Worm (Caenorhabditis elegans) whole organism, late embryonic: ENCODE results near the gene ints-13.

Experiments
- F13H6.1 ChIP-seq: sonication (generic microtip); optimal IDR thresholded peaks from 2 replicates; lab custom pipeline; 2016; ENCODE audit warnings: missing genetic modification characterization, missing compliant biosample characterization
- K02D7.2 ChIP-seq: sonication (generic microtip); optimal IDR thresholded peaks from 2 replicates; lab custom pipeline; 2017; ENCODE audit warnings: mild to moderate bottlenecking, missing genetic modification characterization, missing compliant biosample characterization
- K09A11.1 ChIP-seq: sonication (generic microtip); optimal IDR thresholded peaks from 2 replicates; lab custom pipeline; 2017; ENCODE audit warnings: antibody characterized with exemption, mild to moderate bottlenecking, missing genetic modification characterization, missing compliant biosample characterization; ENCODE audit not compliant: insufficient read depth
- dve-1 ChIP-seq: sonication (generic microtip); optimal IDR thresholded peaks from 2 replicates; lab custom pipeline; 2017; ENCODE audit warnings: antibody characterized with exemption, mild to moderate bottlenecking, missing genetic modification characterization, missing compliant biosample characterization
- hlh-6 ChIP-seq: sonication (generic microtip); optimal IDR thresholded peaks from 2 replicates; lab custom pipeline; 2016; ENCODE audit warnings: missing genotype, missing genetic modification characterization, missing compliant biosample characterization
- lim-6 ChIP-seq: sonication (generic microtip); optimal IDR thresholded peaks from 2 replicates; lab custom pipeline; 2016; ENCODE audit warnings: missing genetic modification characterization, missing compliant biosample characterization
- nfya-1 ChIP-seq: sonication (generic microtip); optimal IDR thresholded peaks from 2 replicates; lab custom pipeline; 2017; ENCODE audit warnings: missing genetic modification characterization, mild to moderate bottlenecking, missing compliant biosample characterization, antibody characterized with exemption, moderate library complexity
- pha-4 ChIP-seq: fragments of 150-350 bp; optimal IDR thresholded peaks from 2 replicates; lab custom pipeline; 2018; ENCODE audit warnings: missing biosample characterization, missing genetic modification reagents, missing genetic modification characterization
- pqm-1 ChIP-seq: sonication (generic microtip); optimal IDR thresholded peaks from 2 replicates; lab custom pipeline; 2016; ENCODE audit warnings: missing genetic modification characterization, missing compliant biosample characterization
- ref-2 ChIP-seq: sonication (generic microtip); optimal IDR thresholded peaks from 2 replicates; lab custom pipeline; 2016; ENCODE audit warnings: missing genetic modification characterization, missing compliant biosample characterization
- rnt-1 ChIP-seq: sonication (generic microtip); optimal IDR thresholded peaks from 2 replicates; lab custom pipeline; 2016; ENCODE audit warnings: missing genetic modification characterization, missing compliant biosample characterization
- sox-4 ChIP-seq: sonication (generic microtip); optimal IDR thresholded peaks from 2 replicates; lab custom pipeline; 2017; ENCODE audit warnings: mild to moderate bottlenecking, missing genetic modification characterization, inconsistent platforms, missing compliant biosample characterization
- tbx-7 ChIP-seq: sonication (generic microtip); optimal IDR thresholded peaks from 2 replicates; lab custom pipeline; 2016; ENCODE audit warnings: missing genotype, missing genetic modification characterization, missing compliant biosample characterization
- unc-86 ChIP-seq: sonication (generic microtip); optimal IDR thresholded peaks from 2 replicates; lab custom pipeline; 2016; ENCODE audit warnings: missing genetic modification characterization, missing compliant biosample characterization

DNA sequence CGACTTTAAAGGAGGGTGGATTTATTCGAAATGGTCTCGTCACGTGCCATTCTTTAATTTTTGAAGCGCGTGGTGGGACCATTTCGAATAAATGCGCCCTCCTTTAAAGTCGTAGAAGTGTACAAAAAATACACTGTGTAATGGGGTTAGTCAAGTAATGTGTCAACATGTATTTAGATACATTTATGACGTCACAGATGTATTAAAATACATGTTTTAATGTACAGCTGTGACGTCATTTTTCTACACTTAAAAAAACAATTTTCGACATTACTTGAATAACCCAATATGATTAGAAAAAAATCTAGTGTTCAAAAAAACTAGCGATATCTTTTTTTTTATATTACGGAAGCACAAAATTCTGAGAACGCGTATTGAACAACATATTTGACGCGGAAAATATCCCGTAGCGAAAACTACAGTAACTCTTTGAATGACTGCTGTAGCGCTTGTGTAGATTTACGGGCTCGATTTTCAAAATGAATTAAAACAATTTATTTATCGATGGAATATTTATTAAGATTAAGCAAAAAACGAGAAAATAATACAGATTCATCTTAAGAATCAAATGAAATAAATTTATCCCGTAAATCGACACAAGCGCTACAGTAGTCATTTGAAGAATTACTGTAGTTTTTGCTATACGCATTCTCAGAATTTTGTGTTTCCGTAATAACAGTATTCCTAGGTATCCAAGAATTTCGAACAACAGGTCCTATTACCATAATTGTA lies 34.2 kb downstream of the ints-13 start, which contains the start of gene gfrp-1:
- TF ChIP-seq pqm-1 (tag; lab: Kevin White, UChicago) = no peak
- no peak for TF ChIP-seq sox-4
- no peak for TF ChIP-seq pha-4 (tag; lab: Kevin White, UChicago)
- TF ChIP-seq unc-86 (tag; lab: Kevin White, UChicago) = no peak
- TF ChIP-seq ref-2 (tag; lab: Kevin White, UChicago) = no peak
- no peak for TF ChIP-seq K02D7.2 (tag; lab: Kevin White, UChicago)
- no peak for TF ChIP-seq lim-6 (tag; lab: Kevin White, UChicago)
- TF ChIP-seq nfya-1 (tag; lab: Kevin White, UChicago) = no peak
- TF ChIP-seq dve-1 (tag; lab: Kevin White, UChicago) = no peak
- TF ChIP-seq rnt-1 (tag; lab: Kevin White, UChicago) = no peak
- TF ChIP-seq F13H6.1 (tag; lab: Kevin White, UChicago) = no peak
- TF ChIP-seq hlh-6 (tag; lab: Kevin White, UChicago) = no peak
- no peak for TF ChIP-seq tbx-7 (tag; lab: Kevin White, UChicago)
- no peak for TF ChIP-seq K09A11.1
